Fruit fly (Drosophila melanogaster) whole organism, larva: ENCODE results near the gene CG33700.
A peak's percentile ranks its signal among the peaks of the same experiment; 100 is the strongest.

Experiments
- noc ChIP-seq: fragments of 200-800 bp; sonication (Bioruptor generic); optimal IDR thresholded peaks from 3 replicates; lab custom pipeline; 2019; ENCODE audit warnings: missing biosample characterization, mild to moderate bottlenecking, missing genetic modification characterization, moderate library complexity

CG33700 gene

DNA sequence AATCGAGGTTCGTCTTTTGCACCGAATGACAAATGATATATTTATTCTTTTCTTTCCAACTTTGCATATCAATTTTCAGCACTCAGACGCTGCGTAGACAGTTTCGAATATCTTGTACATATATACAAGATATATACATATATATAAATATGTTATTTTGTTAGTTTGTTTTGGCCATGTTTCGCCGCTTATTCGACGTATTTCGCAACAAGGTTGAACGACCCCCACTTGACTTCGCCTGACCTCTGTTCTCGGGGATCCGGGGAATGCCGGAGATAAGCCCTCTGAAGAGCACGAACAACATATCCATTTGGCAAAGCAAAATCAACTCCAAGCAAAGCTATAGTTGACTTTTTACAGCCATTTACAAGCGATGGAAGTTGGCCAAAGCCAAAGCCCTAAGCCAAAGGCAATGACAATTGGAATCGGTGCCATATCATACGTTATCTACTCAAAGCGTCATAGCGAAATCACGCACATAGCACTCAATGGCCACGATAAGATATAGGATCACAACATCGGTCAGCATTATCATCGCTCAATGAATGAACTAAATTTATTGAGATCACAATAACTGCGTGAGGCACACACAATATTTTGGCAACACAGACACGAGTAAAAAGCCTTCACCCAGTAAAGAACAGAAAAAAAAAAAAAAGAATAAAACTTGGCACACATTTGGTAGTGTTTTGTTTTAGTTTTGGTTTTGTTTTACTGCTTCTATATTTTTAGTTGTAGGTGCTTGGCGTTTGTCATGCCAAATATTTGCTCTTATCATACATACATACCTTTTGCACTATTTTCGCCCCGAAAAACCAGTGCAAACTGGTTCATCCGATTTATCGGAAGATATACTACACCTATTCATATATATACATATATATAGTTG lies 25.2 kb downstream of the CG33700 start:
- TF ChIP-seq noc (tag; lab: Kevin White, UChicago) = peak; percentile 51

DNA sequence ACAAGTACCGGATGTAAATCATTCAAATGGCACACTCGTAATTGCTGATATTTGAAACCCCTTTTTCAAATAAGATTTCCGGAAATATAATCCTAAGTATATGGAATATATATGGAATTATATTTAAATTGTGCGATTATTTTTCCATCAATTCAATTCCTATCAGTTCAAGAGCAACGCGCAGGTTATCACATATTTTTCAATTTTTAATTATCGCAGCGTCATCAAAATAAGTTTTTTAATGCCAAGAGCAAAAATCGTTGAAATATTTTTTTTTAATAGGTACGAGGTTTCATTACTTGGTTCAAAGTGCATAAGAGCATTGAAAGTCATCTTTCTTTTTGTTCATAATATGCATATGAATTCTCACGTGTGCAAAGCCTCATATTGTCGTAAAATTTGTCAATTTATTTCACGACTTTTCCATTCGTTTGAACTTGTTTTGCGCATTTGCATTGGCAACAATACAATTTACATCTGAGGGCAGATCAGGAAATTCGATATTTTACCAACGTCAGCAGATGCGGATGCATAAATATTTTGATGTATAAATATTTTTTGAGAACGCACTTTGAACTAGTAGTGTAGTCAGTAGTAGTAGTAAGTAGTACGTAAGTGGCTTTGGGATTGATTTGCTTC lies 27.2 kb downstream of the CG33700 start:
- TF ChIP-seq noc (tag; lab: Kevin White, UChicago) = peak; percentile 7

DNA sequence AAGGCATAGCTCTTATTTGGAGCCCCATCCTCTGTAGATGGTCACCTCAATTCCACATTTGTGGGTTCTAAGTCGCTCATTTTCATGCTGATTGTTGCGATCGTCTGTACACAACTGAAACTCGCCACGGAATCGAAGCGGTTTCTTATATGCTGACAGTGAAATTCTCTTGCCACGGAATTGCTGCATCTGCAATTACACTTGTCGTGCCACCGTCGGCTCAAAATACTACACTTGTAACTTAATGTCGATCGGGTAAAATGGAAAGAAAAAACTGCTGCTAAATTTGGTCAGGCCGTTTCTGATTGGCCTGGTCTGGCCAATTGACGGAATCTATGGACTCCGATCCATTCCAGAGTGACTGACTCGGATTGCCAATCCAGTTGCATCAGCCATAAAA lies 28.1 kb downstream of the CG33700 start:
- no peak for TF ChIP-seq noc (tag; lab: Kevin White, UChicago)

DNA sequence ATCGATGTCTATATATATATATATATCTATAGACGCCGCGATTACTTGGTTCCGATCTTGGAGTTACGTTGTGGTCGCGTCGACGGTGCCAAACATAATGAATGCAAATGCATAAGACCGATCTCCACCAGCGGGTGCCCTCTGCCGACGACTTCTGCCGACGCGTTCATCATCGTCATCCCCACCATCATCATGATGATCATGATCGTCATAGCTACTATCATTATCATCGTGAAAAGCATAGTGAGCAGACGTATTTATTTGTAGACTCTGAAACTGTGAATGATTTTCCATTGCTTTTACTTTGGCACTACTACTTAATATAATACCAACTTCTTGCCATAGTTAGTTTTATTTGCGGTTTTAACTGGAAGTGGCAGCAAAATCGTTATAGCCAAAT lies 33.2 kb downstream of the CG33700 start, which contains the start of gene CG32037:
Gene CG32037, minus strand, starts transcription at position 101 of the 400 bp plus-strand sequence.
- no peak for TF ChIP-seq noc (tag; lab: Kevin White, UChicago)

DNA sequence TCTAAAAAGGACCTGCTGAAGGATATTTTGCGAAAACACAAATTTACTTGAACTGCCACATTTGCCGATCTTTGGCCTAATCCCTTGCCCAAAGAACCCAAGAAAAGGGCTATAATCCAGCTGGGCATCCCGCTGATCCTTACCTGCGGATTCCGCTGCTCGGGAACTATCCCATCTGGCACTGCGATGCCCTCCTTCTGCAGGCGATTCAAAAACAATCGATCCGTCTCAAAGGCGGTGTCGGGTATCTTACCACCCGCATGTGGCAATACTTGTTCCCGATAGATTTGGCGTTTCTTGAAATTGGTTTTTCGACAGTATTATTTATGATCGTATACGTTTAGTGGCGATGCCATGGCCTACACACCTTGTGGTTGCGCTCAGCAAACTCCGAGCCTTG lies 34.0 kb downstream of the CG33700 start:
- no peak for TF ChIP-seq noc (tag; lab: Kevin White, UChicago)

DNA sequence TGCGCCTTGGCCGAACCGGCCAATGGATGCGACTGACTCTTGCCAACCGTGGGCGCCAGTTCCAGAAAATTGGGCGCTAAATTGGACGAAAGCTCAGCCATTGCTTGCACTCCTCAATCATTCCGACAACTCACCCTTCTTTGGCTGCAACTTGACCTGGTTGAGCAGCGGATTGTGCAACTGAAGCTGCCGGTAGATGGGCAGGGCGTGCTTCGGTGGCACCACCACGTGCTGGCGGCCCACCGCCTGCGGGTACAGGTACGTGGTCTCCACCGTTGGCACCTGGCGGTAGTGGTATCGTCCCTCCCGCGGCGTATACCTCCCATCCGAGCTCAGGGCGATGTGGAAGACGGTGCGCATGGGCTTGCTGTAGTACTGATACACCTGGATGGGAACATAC lies 34.9 kb downstream of the CG33700 start:
- TF ChIP-seq noc (tag; lab: Kevin White, UChicago) = no peak

DNA sequence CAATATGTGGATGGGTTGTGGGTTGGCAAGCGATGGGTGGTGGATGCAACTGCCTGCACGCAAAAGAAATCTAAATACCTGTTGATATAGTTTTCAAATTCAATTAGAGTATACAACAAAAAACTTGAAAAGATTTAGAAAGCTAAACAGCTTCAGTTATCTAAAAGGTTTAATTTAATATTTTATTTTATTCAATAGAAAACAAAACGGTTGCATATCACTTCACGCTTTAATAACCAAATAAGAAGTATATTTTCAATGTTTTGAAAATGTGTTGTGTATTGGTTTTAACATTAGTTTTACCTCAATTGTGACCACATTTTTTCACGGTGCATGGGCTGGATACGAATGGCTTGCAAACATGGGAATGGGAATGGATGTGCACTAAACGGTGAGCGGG lies 35.7 kb downstream of the CG33700 start:
- no peak for TF ChIP-seq noc (tag; lab: Kevin White, UChicago)

DNA sequence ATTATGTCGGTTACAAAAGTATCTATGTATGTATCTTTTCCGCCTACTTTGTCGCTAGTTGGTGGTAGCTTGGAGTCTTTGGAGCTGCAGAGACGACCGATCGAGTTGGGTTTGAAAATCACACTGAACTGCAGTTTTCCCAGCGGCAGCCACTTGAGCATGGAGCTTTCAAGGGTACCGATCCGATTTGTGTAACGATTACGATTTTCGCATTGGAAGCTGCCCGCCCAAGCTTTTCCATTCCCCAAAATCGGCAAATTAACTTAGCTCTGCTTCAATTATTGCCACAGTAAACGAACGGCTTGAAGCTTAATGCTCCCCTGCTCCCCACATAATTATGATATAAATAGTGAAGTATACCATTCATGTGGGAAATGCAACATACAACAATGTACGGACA lies 36.2 kb downstream of the CG33700 start, which contains the start of gene CG32036:
Gene CG32036, minus strand, starts transcription at position 101 of the 400 bp plus-strand sequence.
- TF ChIP-seq noc (tag; lab: Kevin White, UChicago) = no peak

DNA sequence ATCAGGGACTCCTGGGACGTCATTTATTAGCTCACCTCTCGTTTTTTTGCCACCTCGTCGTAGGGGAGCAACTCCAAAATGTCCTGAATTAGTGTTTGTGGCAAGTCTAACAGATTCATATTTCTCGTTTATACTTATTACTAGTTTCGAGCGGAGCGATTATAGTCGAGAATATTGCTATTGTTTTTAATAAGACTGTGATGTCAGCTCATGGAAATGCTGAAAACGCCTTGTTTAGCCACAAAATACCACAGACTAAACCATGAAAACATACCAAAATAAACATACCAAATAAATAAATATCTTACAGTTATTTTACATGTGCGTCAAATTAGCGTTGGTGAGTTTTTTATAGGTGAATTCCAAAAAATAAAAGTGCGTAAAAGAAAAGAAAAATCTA lies 37.8 kb downstream of the CG33700 start, which contains the start of gene pall:
Gene pall, minus strand, starts transcription at position 205 of the 400 bp plus-strand sequence.
- no peak for TF ChIP-seq noc (tag; lab: Kevin White, UChicago)

DNA sequence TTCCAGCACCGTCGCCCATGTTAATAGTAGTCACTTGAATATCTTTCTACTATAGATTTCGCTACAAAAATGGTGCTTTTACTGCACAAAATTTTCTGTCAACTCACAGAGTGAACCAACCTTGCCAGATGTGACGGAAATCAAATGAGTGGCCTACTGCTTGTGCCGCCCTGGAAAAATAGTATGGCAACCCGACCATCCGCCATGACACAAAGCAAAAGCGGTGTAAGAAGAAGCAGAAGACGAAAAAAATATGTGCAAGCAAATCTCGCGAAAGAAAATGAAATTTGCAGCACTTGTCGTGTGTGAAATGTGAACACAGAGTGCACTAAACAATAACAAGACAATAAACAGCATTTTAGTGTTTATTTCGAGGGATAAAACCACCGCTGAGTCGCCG lies 48.5 kb downstream of the CG33700 start, which contains the start of the genes Uch-L5 and Jarid2:
Gene Uch-L5, minus strand, starts transcription at position 137 of the 400 bp plus-strand sequence.
Gene Jarid2, plus strand, starts transcription at position 210 of the 400 bp plus-strand sequence.
- TF ChIP-seq noc (tag; lab: Kevin White, UChicago) = no peak

DNA sequence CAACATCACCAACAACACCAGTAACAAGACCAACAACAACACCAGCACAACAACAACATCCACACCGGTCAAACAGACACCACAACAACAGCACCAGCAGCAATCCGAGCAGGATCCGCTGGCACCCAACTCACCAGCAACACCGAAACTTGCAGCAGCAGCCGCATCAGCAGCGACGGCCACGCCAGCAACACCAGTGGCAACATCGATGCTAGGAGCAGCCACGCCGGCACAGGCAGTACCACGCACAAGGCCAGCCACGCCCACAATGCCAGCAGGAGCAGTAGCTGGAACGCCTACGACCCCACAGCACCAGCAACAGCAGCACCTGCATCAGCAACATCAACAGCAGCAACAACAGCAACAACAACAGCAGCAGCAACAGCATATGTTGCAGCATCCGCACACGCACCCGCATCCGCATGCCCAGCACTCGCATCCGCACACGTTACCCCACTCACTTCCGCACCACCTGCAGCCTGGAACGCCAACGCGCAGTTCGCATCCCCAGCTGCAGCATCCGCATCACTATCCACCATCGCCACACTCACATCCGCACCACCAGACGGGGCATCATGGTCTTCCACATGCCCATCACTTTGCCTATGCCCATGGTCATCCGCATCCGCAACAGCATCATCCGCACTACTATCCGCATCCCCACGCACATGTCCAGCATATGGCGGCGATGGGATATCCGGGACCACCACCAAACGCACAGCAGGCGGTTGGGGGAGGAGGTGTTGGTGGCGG lies 54.0 kb downstream of the CG33700 start:
- TF ChIP-seq noc (tag; lab: Kevin White, UChicago) = no peak

DNA sequence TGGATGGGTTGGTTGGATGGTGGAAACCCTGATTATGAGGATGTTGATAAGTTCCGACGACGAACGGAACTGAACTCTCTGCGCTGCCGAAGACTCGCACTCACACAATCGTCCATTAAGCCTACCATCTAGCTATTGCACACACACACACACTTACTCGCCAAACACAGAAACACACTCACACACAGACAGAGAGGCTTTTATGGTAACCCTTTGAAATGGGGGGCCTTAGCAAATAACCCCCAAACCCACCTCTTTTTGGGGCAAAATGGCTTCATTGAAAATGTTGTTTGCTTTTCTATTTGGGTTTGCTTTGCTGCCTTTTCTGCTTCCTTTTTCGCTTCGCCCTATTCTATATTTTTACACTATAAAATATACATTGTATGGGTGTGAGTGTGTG lies 56.3 kb downstream of the CG33700 start:
- TF ChIP-seq noc (tag; lab: Kevin White, UChicago) = no peak

DNA sequence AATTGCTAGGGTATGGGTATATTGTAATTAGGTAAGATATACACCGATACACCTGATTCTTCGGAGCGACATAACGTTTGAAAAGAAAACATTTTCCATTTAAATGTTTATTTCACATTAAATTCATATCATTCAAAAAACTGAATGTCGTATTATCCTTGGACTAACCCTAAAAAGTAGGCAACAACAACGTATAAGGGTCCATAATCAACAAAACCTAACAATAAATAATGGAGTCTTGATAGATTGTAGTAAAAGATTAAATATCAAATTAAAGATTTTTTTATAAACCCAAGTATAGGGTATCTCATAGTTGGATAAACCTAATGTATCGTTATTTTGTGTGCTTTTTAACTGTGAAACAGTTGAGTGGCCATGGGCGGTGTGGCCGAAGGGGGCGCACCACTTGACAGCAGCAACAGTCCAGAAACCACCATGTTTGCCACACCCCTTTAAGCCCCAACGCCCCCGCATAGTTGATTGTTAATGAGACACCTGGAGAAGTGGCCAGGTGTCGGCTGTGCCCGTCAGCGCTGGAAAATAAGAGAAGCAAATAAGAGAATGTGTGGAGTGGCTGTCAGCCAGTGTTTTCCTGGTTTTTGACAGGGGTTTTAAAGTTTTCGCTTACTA lies 57.0 kb downstream of the CG33700 start:
- peak; percentile 22 for TF ChIP-seq noc (tag; lab: Kevin White, UChicago)

DNA sequence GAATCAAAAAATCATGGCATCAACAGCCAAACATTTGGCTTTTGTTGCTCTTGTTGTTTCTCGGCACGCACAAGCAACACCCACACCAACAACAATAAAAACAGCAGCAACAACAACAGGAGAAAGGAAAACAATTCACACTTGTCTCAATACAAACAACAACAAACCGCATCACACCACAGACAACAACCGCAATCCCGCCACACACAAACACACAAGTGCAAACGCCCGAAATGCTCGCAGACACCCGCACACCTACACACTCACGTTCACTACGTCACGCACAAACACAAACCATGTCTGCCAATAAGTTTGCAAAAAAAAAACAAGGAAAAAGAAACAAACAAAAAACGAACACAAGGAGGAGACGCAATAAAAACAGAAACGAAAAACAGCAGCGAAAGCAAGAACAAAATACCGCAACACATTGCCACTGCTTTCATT lies 57.6 kb downstream of the CG33700 start:
- no peak for TF ChIP-seq noc (tag; lab: Kevin White, UChicago)

DNA sequence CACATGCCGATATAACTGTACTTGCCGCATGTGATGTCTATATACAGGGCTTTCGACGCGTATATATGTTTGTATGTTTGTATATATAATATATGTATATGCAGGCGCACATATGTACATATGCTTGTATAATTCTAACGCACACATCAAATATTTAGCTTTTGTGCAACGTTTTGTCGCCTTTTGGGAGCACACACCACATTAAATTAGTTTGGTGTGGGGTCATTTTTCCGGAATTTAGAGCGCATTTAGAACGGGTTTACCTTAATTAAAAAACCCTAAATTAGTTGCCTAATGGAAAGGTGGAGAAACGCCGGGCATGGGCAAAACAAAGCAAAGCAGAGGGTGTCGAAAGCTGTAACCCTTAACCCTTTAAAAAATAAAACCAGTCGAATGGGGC lies 58.1 kb downstream of the CG33700 start:
- no peak for TF ChIP-seq noc (tag; lab: Kevin White, UChicago)
